Fruit fly (Drosophila melanogaster): ENCODE measurements around the gene capt.

Gene capt

dm6 chr2L:1185642-1186497, 27.8 kb upstream of the capt start, which contains the start of gene CG5001 (continued):
- TF ChIP-seq gfzf (GFP tag; optimal IDR thresholded peaks at IDR 0.05) (no peak), D19A (tag; optimal IDR thresholded peaks at IDR 0.05) (peak; percentile 82), unc-4 (GFP tag; IDR thresholded peaks at IDR 0.05; ENCODE audit: partially characterized antibody) (peak; percentile 47; the same call in 1 of the 2 replicates), CG10979 (tag; optimal IDR thresholded peaks at IDR 0.05) (peak; percentile 84), Deaf1 (tag; optimal IDR thresholded peaks at IDR 0.05) (peak; percentile 88), Blimp-1 (GFP tag; optimal IDR thresholded peaks at IDR 0.05) (peak; percentile 92), phol (tag; optimal IDR thresholded peaks at IDR 0.05) (peak; percentile 88), CG16813 (GFP tag; IDR thresholded peaks at IDR 0.05; ENCODE audit: partially characterized antibody) (peak; percentile 35; the same call in 1 of the 3 replicates), CG6254 (GFP tag; optimal IDR thresholded peaks at IDR 0.05) (peak; percentile 66), Vsx1 (GFP tag; optimal IDR thresholded peaks at IDR 0.05) (no peak), Lhr (GFP tag; optimal IDR thresholded peaks at IDR 0.05) (peak; percentile 19), Fer2 (tag; optimal IDR thresholded peaks at IDR 0.05) (peak; percentile 82), Fer3 (tag; optimal IDR thresholded peaks at IDR 0.05) (peak; percentile 94), zfh2 (GFP tag; optimal IDR thresholded peaks at IDR 0.05) (peak; percentile 58), CG14965 (GFP tag; optimal IDR thresholded peaks at IDR 0.05; ENCODE audit: borderline replicate concordance) (no peak), bsh (GFP tag; optimal IDR thresholded peaks at IDR 0.05) (peak; percentile 9 to 92), HLH54F (GFP tag; optimal IDR thresholded peaks at IDR 0.05) (peak; percentile 62), caup (GFP tag; optimal IDR thresholded peaks at IDR 0.05; ENCODE audit: severe bottlenecking) (peak; percentile 73), hb (GFP tag; IDR thresholded peaks at IDR 0.05; ENCODE audit: partially characterized antibody) (no peak), CG14014 (GFP tag; IDR thresholded peaks at IDR 0.05) (peak; percentile 88), CG3838 (GFP tag; optimal IDR thresholded peaks at IDR 0.05) (no peak), Myb (GFP tag; optimal IDR thresholded peaks at IDR 0.05) (peak; percentile 15), p53 (GFP tag; optimal IDR thresholded peaks at IDR 0.05) (no peak), ems (GFP tag; optimal IDR thresholded peaks at IDR 0.05) (peak; percentile 75), CG7745 (tag; optimal IDR thresholded peaks at IDR 0.05) (no peak), NC2β (GFP tag; optimal IDR thresholded peaks at IDR 0.05) (peak; percentile 60), Bgb (GFP tag; IDR thresholded peaks at IDR 0.05; ENCODE audit: partially characterized antibody) (peak; percentile 54), Rfx (GFP tag; IDR thresholded peaks at IDR 0.05) (peak; percentile 94), Aef1 (GFP tag; IDR thresholded peaks at IDR 0.05) (peak; percentile 85), tgo (GFP tag; IDR thresholded peaks at IDR 0.05) (peak; percentile 93), CkIIα-i1 (GFP tag; IDR thresholded peaks at IDR 0.05) (no peak), CG16863 (GFP tag; optimal IDR thresholded peaks at IDR 0.05) (peak; percentile 60), B-H1 (GFP tag; IDR thresholded peaks at IDR 0.05) (peak; percentile 76), CG8924 (tag; optimal IDR thresholded peaks at IDR 0.05) (peak; percentile 87), CG18476 (GFP tag; optimal IDR thresholded peaks at IDR 0.05) (peak; percentile 67), CG4707 (GFP tag; optimal IDR thresholded peaks at IDR 0.05) (peak; percentile 70), CG13624 (GFP tag; optimal IDR thresholded peaks at IDR 0.05) (peak; percentile 77), ssp (GFP tag; IDR thresholded peaks at IDR 0.05) (peak; percentile 72), Doc2 (GFP tag; IDR thresholded peaks at IDR 0.05) (no peak), CG1647 (GFP tag; optimal IDR thresholded peaks at IDR 0.05) (peak; percentile 64), GATAe (GFP tag; conservative IDR thresholded peaks at IDR 0.05) (no peak; the same call in 1 of the 2 replicates), CG3163 (GFP tag; optimal IDR thresholded peaks at IDR 0.05) (peak; percentile 66), croc (GFP tag; conservative IDR thresholded peaks at IDR 0.05) (peak; percentile 36; the same call in 1 of the 3 replicates), Meics (GFP tag; optimal IDR thresholded peaks at IDR 0.05) (peak; percentile 84), chm (GFP tag; IDR thresholded peaks at IDR 0.05) (peak; percentile 82), Bdp1 (GFP tag; optimal IDR thresholded peaks at IDR 0.05) (peak; percentile 28), CG9932 (GFP tag; IDR thresholded peaks at IDR 0.05) (peak; percentile 88), pros (GFP tag; optimal IDR thresholded peaks at IDR 0.05) (no peak)
